Worm (Caenorhabditis elegans): ENCODE measurements around the gene F21A3.2.
A peak's percentile ranks its signal among the peaks of the same experiment; 100 is the strongest.

F21A3.2 gene

DNA sequence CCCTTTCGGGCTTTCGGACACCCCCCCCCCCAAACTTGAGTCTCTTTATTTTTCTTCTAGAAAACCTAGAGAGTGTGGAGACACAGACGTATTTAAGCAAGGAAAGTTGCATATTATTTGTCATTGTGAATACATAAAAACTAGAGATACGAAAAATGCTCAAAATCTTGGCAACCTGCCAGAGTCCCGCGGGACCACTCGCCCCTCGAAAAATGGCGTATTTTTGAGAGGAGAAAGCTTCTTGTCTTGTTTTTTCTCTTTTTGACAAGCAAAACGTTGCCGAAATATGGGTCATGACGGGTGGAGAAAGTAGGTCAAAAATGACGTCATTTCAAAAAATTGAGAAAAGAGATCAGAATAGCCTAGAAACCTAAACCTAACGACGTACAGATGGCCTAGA is 13.4 kb downstream of the F21A3.2 start:
- TF ChIP-seq ces-1 (GFP tag; optimal IDR thresholded peaks at IDR 0.05) (no peak), bed-3 (GFP tag; optimal IDR thresholded peaks at IDR 0.05) (no peak), pha-4 (tag; optimal IDR thresholded peaks at IDR 0.05) (no peak), sptf-1 (tag; optimal IDR thresholded peaks at IDR 0.05) (no peak), tbx-8 (GFP tag; optimal IDR thresholded peaks at IDR 0.05) (no peak), ham-2 (GFP tag; optimal IDR thresholded peaks at IDR 0.05) (no peak), M03D4.4 (tag; optimal IDR thresholded peaks at IDR 0.05) (no peak), cnd-1 (tag; optimal IDR thresholded peaks at IDR 0.05) (no peak), blmp-1 (tag; optimal IDR thresholded peaks at IDR 0.05) (no peak), nhr-28 (tag; optimal IDR thresholded peaks at IDR 0.05) (no peak), ceh-83 (GFP tag; optimal IDR thresholded peaks at IDR 0.05) (no peak), nhr-12 (tag; optimal IDR thresholded peaks at IDR 0.05) (no peak), mab-5 (tag; optimal IDR thresholded peaks at IDR 0.05) (no peak), sem-2 (GFP tag; optimal IDR thresholded peaks at IDR 0.05) (no peak), unc-62 (GFP tag; optimal IDR thresholded peaks at IDR 0.05) (no peak), lin-32 (GFP tag; optimal IDR thresholded peaks at IDR 0.05) (no peak), snpc-4 (tag; optimal IDR thresholded peaks at IDR 0.05) (no peak), mep-1 (tag; optimal IDR thresholded peaks at IDR 0.05) (no peak), nhr-76 (tag; optimal IDR thresholded peaks at IDR 0.05) (no peak), hlh-1 (tag; optimal IDR thresholded peaks at IDR 0.05) (no peak)

DNA sequence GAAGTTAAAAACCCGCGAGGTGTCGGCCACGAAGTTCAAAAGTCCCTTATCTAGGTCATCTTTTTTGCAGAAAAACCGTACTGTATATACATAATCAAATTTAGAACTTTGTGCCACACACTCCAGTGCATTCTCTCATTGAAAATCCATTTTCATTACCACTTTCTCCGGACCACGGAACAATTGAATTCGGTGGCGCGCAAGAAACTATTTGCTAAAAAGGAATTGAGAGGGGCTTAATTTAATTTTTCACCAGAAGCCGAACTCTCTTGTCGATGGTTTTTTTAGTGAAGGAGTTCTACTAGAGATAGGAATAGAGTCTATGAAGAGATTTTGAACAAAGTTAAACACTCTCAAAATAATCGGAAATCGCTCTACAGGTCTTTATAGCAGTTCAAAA is 13.9 kb downstream of the F21A3.2 start:
- TF ChIP-seq lin-32 (GFP tag; optimal IDR thresholded peaks at IDR 0.05): no peak
- peak; percentile 53 for TF ChIP-seq ces-1 (GFP tag; optimal IDR thresholded peaks at IDR 0.05)
- no peak for TF ChIP-seq cnd-1 (tag; optimal IDR thresholded peaks at IDR 0.05)
- no peak for TF ChIP-seq tbx-8 (GFP tag; optimal IDR thresholded peaks at IDR 0.05)
- no peak for TF ChIP-seq flh-1 (GFP tag; optimal IDR thresholded peaks at IDR 0.05)
- no peak for TF ChIP-seq lsy-2 (tag; optimal IDR thresholded peaks at IDR 0.05)

DNA sequence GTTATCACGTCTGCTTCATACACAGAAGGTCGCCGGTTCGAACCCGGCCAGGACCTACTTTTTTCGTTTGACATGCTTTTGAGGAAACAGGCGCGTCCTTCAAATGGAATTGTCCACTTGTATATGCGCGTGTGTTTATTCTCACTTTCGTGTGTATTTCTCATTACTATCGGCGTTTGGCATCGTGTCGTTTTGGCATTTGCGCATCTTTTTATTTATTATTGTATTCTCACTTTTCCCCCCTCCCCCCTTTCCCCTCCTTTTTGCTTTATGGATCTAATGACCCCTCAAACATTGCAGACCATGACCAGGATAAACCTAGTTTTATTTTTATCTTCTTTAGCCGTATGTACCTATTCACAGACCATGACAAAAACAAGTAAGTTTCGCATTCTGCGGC is 16.4 kb downstream of the F21A3.2 start, which contains the start of gene F21A3.3:
TSS of gene F21A3.3 (plus strand) at position 301 of the 400 bp plus-strand sequence.
- TF ChIP-seq bed-3 (GFP tag; optimal IDR thresholded peaks at IDR 0.05) (no peak), unc-120 (tag; optimal IDR thresholded peaks at IDR 0.05; ENCODE audit: poor library complexity, severe bottlenecking) (no peak), sptf-1 (tag; optimal IDR thresholded peaks at IDR 0.05) (no peak), sem-2 (GFP tag; optimal IDR thresholded peaks at IDR 0.05) (no peak), zip-8 (tag; optimal IDR thresholded peaks at IDR 0.05) (no peak)

DNA sequence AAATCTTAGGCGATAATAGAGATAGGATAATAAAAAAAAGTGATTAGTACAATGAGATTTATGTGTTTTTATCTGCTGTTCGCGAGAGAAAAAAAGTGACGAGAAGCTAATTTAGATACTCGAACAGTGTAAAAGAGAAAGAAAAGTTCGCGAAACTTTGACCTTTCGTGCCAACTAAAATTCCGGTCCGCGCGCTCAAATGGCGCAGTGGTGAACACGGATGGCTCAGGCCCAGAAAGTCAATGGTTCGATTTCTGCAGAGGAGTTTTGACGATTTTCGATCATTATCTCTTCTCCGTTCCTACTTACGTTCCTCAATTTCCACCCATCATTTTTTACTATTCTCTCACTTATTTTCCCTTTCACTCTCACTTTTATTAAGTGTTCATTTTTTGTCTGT is 17.3 kb downstream of the F21A3.2 start:
- TF ChIP-seq sptf-1 (tag; optimal IDR thresholded peaks at IDR 0.05) (no peak), ztf-11 (tag; optimal IDR thresholded peaks at IDR 0.05) (no peak), nhr-237 (tag; optimal IDR thresholded peaks at IDR 0.05) (no peak), sem-2 (GFP tag; optimal IDR thresholded peaks at IDR 0.05) (no peak), nhr-12 (tag; optimal IDR thresholded peaks at IDR 0.05) (no peak), nhr-76 (tag; optimal IDR thresholded peaks at IDR 0.05) (no peak), ham-2 (GFP tag; optimal IDR thresholded peaks at IDR 0.05) (no peak), lin-32 (GFP tag; optimal IDR thresholded peaks at IDR 0.05) (no peak)

DNA sequence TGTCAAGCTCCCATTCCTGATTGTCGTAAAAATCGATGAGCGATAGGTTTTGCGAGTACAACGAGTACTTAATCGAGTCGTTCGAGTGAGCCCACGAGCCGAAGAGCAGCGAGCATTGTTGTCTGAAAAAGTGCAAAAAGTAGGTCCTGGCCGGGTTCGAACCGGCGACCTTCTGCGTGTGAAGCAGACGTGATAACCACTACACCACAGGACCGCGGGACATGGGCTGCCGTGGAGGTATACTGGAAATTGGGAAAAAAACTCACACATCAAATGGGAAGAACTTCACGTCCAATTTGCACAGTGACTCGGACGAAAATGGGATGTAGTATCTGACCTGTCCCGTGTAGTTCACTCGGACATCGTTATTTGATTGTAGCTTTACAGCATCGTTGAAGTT is 18.4 kb downstream of the F21A3.2 start:
- no peak for TF ChIP-seq ceh-39 (tag; optimal IDR thresholded peaks at IDR 0.05)
- TF ChIP-seq unc-62 (GFP tag; optimal IDR thresholded peaks at IDR 0.05): no peak
- TF ChIP-seq flh-1 (GFP tag; optimal IDR thresholded peaks at IDR 0.05): no peak
- no peak for TF ChIP-seq sem-2 (GFP tag; optimal IDR thresholded peaks at IDR 0.05)
- TF ChIP-seq nhr-28 (tag; optimal IDR thresholded peaks at IDR 0.05): no peak
- TF ChIP-seq elt-3 (tag; optimal IDR thresholded peaks at IDR 0.05): no peak
- no peak for TF ChIP-seq pha-4 (tag; optimal IDR thresholded peaks at IDR 0.05)
- TF ChIP-seq unc-120 (tag; optimal IDR thresholded peaks at IDR 0.05; ENCODE audit: poor library complexity, severe bottlenecking): no peak
- TF ChIP-seq nhr-12 (tag; optimal IDR thresholded peaks at IDR 0.05): no peak
- TF ChIP-seq lsy-2 (tag; optimal IDR thresholded peaks at IDR 0.05): no peak
- TF ChIP-seq mep-1 (tag; optimal IDR thresholded peaks at IDR 0.05): no peak
- no peak for TF ChIP-seq blmp-1 (tag; optimal IDR thresholded peaks at IDR 0.05)

DNA sequence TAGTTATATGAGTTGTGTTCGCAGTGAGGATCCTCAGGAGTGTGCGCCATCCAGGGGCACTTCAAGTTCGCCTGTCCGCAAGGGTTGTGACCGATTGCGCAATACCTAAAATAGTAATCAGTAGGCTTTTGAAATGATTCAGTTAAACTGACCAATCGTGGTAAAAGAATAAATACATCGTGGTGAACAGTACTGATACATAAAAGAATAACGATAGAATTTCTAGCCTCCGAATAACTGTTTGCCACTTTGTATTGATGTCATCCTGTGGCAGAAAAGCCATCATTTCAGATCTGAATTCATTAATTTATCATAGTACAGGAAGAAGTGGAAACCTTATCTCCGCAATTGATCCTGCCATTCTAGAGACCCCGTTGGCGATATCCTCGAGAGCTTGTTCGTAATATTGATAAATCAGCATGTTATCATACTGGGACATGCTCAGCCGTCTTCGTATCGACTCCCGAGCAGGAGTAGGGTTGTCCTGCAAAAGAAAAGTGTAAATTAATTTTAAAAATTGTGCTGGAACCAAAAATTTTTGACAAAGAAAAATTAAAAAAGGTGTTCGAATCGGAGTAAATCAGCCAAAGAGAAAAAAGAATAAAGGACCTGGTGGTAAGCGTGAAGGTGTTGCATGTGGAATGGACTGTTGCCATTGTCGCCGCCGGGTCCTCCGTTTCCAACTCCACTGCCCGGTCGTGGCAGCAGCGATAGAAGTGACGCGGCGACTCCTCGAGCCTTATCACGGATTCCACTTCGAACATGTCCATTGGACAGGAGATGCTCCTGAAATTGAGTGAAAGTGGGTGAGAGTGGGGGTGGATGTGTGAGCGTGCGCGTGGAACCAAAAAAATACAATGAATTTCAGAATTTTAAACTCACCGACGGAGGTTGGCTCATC is 20.7 kb downstream of the F21A3.2 start:
- TF ChIP-seq ceh-83 (GFP tag; optimal IDR thresholded peaks at IDR 0.05) (no peak), zip-8 (tag; optimal IDR thresholded peaks at IDR 0.05) (peak; percentile 82)
